Fruit fly (Drosophila melanogaster) whole organism, adult: Measurements from ENCODE around the gene CG7872.

Experiments
- CG12768 ChIP-seq: fragments of 200-800 bp; sonication (Bioruptor generic); optimal IDR thresholded peaks from 2 replicates; lab custom pipeline; 2017; ENCODE audit warnings: missing biosample characterization, missing genetic modification characterization, mild to moderate bottlenecking, moderate library complexity, missing genetic modification reagents
- CG14711 ChIP-seq: fragments of 200-800 bp; sonication (Bioruptor generic); optimal IDR thresholded peaks from 2 replicates; lab custom pipeline; 2018; ENCODE audit warnings: missing biosample characterization, mild to moderate bottlenecking, missing genetic modification characterization, moderate library complexity
- CG33017 ChIP-seq: fragments of 200-800 bp; sonication (Bioruptor generic); optimal IDR thresholded peaks from 2 replicates; lab custom pipeline; 2018; ENCODE audit warnings: missing biosample characterization, mild to moderate bottlenecking, missing genetic modification characterization, moderate library complexity
- CG5204 ChIP-seq: fragments of 200-800 bp; sonication (Bioruptor generic); optimal IDR thresholded peaks from 2 replicates; lab custom pipeline; 2016; ENCODE audit warnings: missing biosample characterization, missing genetic modification characterization
- CG7045 ChIP-seq: fragments of 200-800 bp; sonication (Bioruptor generic); optimal IDR thresholded peaks from 2 replicates; lab custom pipeline; 2017; ENCODE audit warnings: missing biosample characterization, mild to moderate bottlenecking, missing genetic modification characterization
- Clk ChIP-seq: fragments of 200-800 bp; sonication (Bioruptor generic); optimal IDR thresholded peaks from 2 replicates; lab custom pipeline; 2017; ENCODE audit warnings: missing biosample characterization, missing genetic modification characterization
- Hr96 ChIP-seq: fragments of 200-800 bp; sonication (Bioruptor generic); optimal IDR thresholded peaks from 2 replicates; lab custom pipeline; 2016; ENCODE audit warnings: missing biosample characterization, missing genetic modification characterization
- Mnt ChIP-seq: fragments of 200-800 bp; sonication (Bioruptor generic); optimal IDR thresholded peaks from 2 replicates; lab custom pipeline; 2016; ENCODE audit warnings: missing biosample characterization, mild to moderate bottlenecking, missing genetic modification characterization
- bab1 ChIP-seq: fragments of 200-800 bp; sonication (Bioruptor generic); optimal IDR thresholded peaks from 3 replicates; lab custom pipeline; 2019; ENCODE audit warnings: missing biosample characterization, mild to moderate bottlenecking, missing genetic modification characterization, moderate library complexity
- cic ChIP-seq: fragments of 200-800 bp; sonication (Bioruptor generic); optimal IDR thresholded peaks from 2 replicates; lab custom pipeline; 2017; ENCODE audit warnings: missing biosample characterization, mild to moderate bottlenecking, missing genetic modification characterization, moderate library complexity
- kay ChIP-seq: fragments of 200-800 bp; sonication (Bioruptor generic); peaks from one replicate; lab custom pipeline; 2016; ENCODE audit warnings: missing biosample characterization, missing genetic modification characterization, borderline replicate concordance
- tj ChIP-seq: fragments of 200-800 bp; sonication (Bioruptor generic); optimal IDR thresholded peaks from 3 replicates; lab custom pipeline; 2017; ENCODE audit warnings: missing biosample characterization, mild to moderate bottlenecking, missing genetic modification characterization, moderate library complexity
- toe ChIP-seq: fragments of 200-800 bp; sonication (Bioruptor generic); optimal IDR thresholded peaks from 2 replicates; lab custom pipeline; 2016; ENCODE audit warnings: missing biosample characterization, missing genetic modification characterization

dm6 chrX:15549055-15549454 is 28.9 kb upstream of the CG7872 start:
- TF ChIP-seq CG7045 (GFP tag; lab: Kevin White, UChicago) (no peak), Mnt (no peak), cic (GFP tag; lab: Kevin White, UChicago) (no peak), bab1 (no peak), CG5204 (GFP tag; lab: Kevin White, UChicago) (no peak), Hr96 (GFP tag; lab: Kevin White, UChicago) (no peak), toe (GFP tag; lab: Kevin White, UChicago) (no peak), CG12768 (no peak), Clk (GFP tag; lab: Kevin White, UChicago) (no peak), tj (GFP tag; lab: Kevin White, UChicago) (no peak), CG33017 (tag; lab: Kevin White, UChicago) (no peak), kay (GFP tag; lab: Kevin White, UChicago) (no peak), CG14711 (tag; lab: Kevin White, UChicago) (no peak)
